Worm (Caenorhabditis elegans): ENCODE data around the gene clpp-1.
A peak's percentile ranks its signal among the peaks of the same experiment; 100 is the strongest.

Gene clpp-1

ce11 chrII:10300082-10300749 is 2.4 kb downstream of the clpp-1 start, which contains the start of gene nep-26:
Gene nep-26, minus strand, starts transcription at chrII:10300132.
- TF ChIP-seq tbx-2 (tag; optimal IDR thresholded peaks at IDR 0.05) = no peak
- peak; percentile 36 for TF ChIP-seq egl-5 (tag; optimal IDR thresholded peaks at IDR 0.05)
- TF ChIP-seq nfya-1 (tag; optimal IDR thresholded peaks at IDR 0.05; ENCODE audit: insufficient read depth) = peak; percentile 60
- peak; percentile 42 for TF ChIP-seq lin-39 (tag; optimal IDR thresholded peaks at IDR 0.05)

- TF ChIP-seq nhr-237 (tag; optimal IDR thresholded peaks at IDR 0.05) (no peak), elt-3 (tag; optimal IDR thresholded peaks at IDR 0.05) (peak in 1 of 3 experiments; percentile 41), nhr-25 (tag; optimal IDR thresholded peaks at IDR 0.05) (peak; percentile 61), nhr-23 (tag; optimal IDR thresholded peaks at IDR 0.05) (peak; percentile 82), nhr-43 (tag; optimal IDR thresholded peaks at IDR 0.05; ENCODE audit: poor library complexity, severe bottlenecking) (peak; percentile 28), skn-1 (tag; optimal IDR thresholded peaks at IDR 0.05) (no peak)
These were observed 8.4 kb downstream of the clpp-1 start for ce11 chrII:10294262-10294661.

ce11 chrII:10288926-10289325 is 13.7 kb downstream of the clpp-1 start:
- TF ChIP-seq nfya-1 (tag; optimal IDR thresholded peaks at IDR 0.05; ENCODE audit: insufficient read depth) = peak; percentile 24
- no peak for TF ChIP-seq elt-1 (tag; optimal IDR thresholded peaks at IDR 0.05)
- TF ChIP-seq pqm-1 (tag; optimal IDR thresholded peaks at IDR 0.05) = no peak
- no peak for TF ChIP-seq ama-1 (optimal IDR thresholded peaks at IDR 0.05)
- TF ChIP-seq nhr-25 (tag; optimal IDR thresholded peaks at IDR 0.05) = peak; percentile 23
- no peak for TF ChIP-seq lsy-12 (tag; optimal IDR thresholded peaks at IDR 0.05)
- no peak for TF ChIP-seq aly-2 (tag; optimal IDR thresholded peaks at IDR 0.05)
- no peak for TF ChIP-seq ceh-16 (tag; optimal IDR thresholded peaks at IDR 0.05)
- TF ChIP-seq pha-4 (tag; optimal IDR thresholded peaks at IDR 0.05) = no peak
- TF ChIP-seq egl-5 (tag; optimal IDR thresholded peaks at IDR 0.05) = peak; percentile 70
- no peak for TF ChIP-seq sea-2 (GFP tag; optimal IDR thresholded peaks at IDR 0.05)
- no peak for TF ChIP-seq snpc-4 (tag; optimal IDR thresholded peaks at IDR 0.05)
- no peak for TF ChIP-seq unc-62 (GFP tag; optimal IDR thresholded peaks at IDR 0.05)
- TF ChIP-seq nhr-76 (tag; optimal IDR thresholded peaks at IDR 0.05) = no peak
- TF ChIP-seq mdl-1 (tag; optimal IDR thresholded peaks at IDR 0.05) = no peak
- TF ChIP-seq ceh-28 (tag; optimal IDR thresholded peaks at IDR 0.05) = no peak

- TF ChIP-seq nfya-1 (tag; optimal IDR thresholded peaks at IDR 0.05; ENCODE audit: insufficient read depth) (no peak), tbx-2 (tag; optimal IDR thresholded peaks at IDR 0.05) (no peak), egl-27 (tag; optimal IDR thresholded peaks at IDR 0.05) (no peak), pqm-1 (tag; optimal IDR thresholded peaks at IDR 0.05) (no peak)
These were observed 17.7 kb downstream of the clpp-1 start for ce11 chrII:10284991-10285390.

ce11 chrII:10283145-10283544 is 19.5 kb downstream of the clpp-1 start:
- no peak for TF ChIP-seq nhr-76 (tag; optimal IDR thresholded peaks at IDR 0.05)
- TF ChIP-seq fkh-10 (GFP tag; optimal IDR thresholded peaks at IDR 0.05) = no peak
- TF ChIP-seq mml-1 (tag; optimal IDR thresholded peaks at IDR 0.05) = no peak
- TF ChIP-seq eor-1 (tag; optimal IDR thresholded peaks at IDR 0.05) = no peak
- no peak for TF ChIP-seq ceh-9 (tag; optimal IDR thresholded peaks at IDR 0.05)
- no peak for TF ChIP-seq ztf-11 (tag; optimal IDR thresholded peaks at IDR 0.05)
- no peak for TF ChIP-seq ztf-4 (tag; optimal IDR thresholded peaks at IDR 0.05)
- TF ChIP-seq ZK546.5 (tag; optimal IDR thresholded peaks at IDR 0.05) = no peak
- no peak for TF ChIP-seq hmg-11 (tag; optimal IDR thresholded peaks at IDR 0.05)
- no peak for TF ChIP-seq jun-1 (tag; optimal IDR thresholded peaks at IDR 0.05)
- no peak for TF ChIP-seq ceh-16 (tag; optimal IDR thresholded peaks at IDR 0.05)
- TF ChIP-seq daf-12 (tag; optimal IDR thresholded peaks at IDR 0.05) = no peak

Measured in whole organism, L3 larva.